Fruit fly (Drosophila melanogaster) Kc167 (cell line): Measurements from ENCODE around the gene Pld3.

Source experiments
- Myc ChIP-seq: fragments of >200 bp; optimal IDR thresholded peaks from 2 replicates; lab custom pipeline; 2017; ENCODE audit warnings: missing external identifiers
- insv ChIP-seq: fragments of >200 bp; optimal IDR thresholded peaks from 3 replicates; lab custom pipeline; 2018; ENCODE audit warnings: missing external identifiers

- TF ChIP-seq insv (lab: Kevin White, UChicago) (no peak), Myc (lab: Kevin White, UChicago) (no peak)
These were observed 37.9 kb downstream of the Pld3 start for dm6 chr2L:21196511-21196910.
